Worm (Caenorhabditis elegans): ENCODE results near the gene eat-2.

DNA sequence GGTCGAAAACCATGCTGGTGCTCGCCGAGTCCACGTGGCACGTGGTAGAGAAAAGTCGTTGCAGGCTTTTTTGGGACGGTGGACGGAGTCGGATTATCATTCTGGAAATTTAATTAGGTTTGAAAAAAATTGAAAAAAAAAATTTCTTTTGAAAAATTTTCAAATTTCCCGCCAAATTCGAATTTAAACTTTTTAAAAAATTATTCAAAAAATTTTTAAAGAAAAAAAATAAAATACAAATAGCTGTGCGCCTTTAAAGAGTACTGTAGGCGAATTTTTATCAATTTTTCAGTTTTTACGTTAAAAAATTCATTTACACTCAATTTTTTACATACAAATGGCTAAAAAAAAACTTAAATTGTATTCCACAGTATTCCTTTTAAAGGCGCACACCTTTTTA lies 44.6 kb downstream of the eat-2 start, which contains the start of gene K09E4.3:
- TF ChIP-seq ama-1 (optimal IDR thresholded peaks at IDR 0.05) = no peak
- TF ChIP-seq pes-1 (GFP tag; IDR thresholded peaks at IDR 0.05) = no peak
- no peak for TF ChIP-seq flt-1 (GFP tag; IDR thresholded peaks at IDR 0.05)
- no peak for TF ChIP-seq hmg-4 (GFP tag; optimal IDR thresholded peaks at IDR 0.05)
- TF ChIP-seq tbx-11 (GFP tag; IDR thresholded peaks at IDR 0.05) = no peak
- no peak for TF ChIP-seq sea-1 (GFP tag; conservative IDR thresholded peaks at IDR 0.05)
- no peak for TF ChIP-seq ceh-36 (tag; optimal IDR thresholded peaks at IDR 0.05)
- TF ChIP-seq F13C5.2 (tag; optimal IDR thresholded peaks at IDR 0.05) = no peak
- no peak for TF ChIP-seq aly-1 (tag; optimal IDR thresholded peaks at IDR 0.05)

Measured in whole organism, early embryonic.